Fruit fly (Drosophila melanogaster): ENCODE data around the gene CG8349.

DNA sequence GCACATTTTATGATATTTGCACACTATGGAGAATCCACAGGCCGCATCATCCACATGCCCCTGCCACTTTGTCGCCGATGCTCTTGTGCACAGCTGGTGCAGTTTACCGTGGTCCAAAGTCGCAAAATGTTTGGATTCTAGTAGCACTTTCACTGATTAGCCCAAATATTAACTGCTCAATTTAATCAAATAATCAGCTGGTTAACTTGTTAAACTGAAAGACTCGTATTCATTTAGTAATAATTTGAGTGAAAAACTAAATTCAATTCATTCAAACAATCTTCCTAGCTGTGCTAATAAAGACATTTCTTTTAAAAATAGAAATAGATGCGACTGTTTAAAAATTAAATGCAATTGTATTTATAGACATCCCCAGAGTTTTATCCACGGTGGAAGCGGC lies 47.6 kb upstream of the CG8349 start:
- TF ChIP-seq gl (tag; optimal IDR thresholded peaks at IDR 0.05) (no peak), Pif1B (GFP tag; optimal IDR thresholded peaks at IDR 0.05) (no peak), CG8159 (tag; optimal IDR thresholded peaks at IDR 0.05) (no peak), CG13204 (GFP tag; optimal IDR thresholded peaks at IDR 0.05) (no peak), CG10348 (GFP tag; IDR thresholded peaks at IDR 0.05) (no peak), Ets98B (GFP tag; IDR thresholded peaks at IDR 0.05) (no peak)

Data from whole organism, pupa.